Fruit fly (Drosophila melanogaster) whole organism, wandering third instar larva: Measurements from ENCODE around the gene Ugt303B1.

ENCODE experiments used
- Dif ChIP-seq: fragments of 200-275, 200-300 bp; sonication (Bioruptor generic); optimal IDR thresholded peaks from 2 replicates; lab custom pipeline; 2018; ENCODE audit warnings: missing biosample characterization, missing genetic modification characterization; ENCODE audit not compliant: partially characterized antibody
- Myc ChIP-seq: fragments of >200 bp; optimal IDR thresholded peaks from 2 replicates; lab custom pipeline; 2017
- brk ChIP-seq: fragments of 200-800 bp; sonication (Bioruptor generic); optimal IDR thresholded peaks from 2 replicates; lab custom pipeline; 2016; ENCODE audit warnings: missing biosample characterization, mild to moderate bottlenecking, missing genetic modification characterization
- foxo ChIP-seq, 2 experiments: fragments of 200-800 bp; sonication (Bioruptor generic); optimal IDR thresholded peaks; 2 replicates in 1 of 2; 3 replicates in 1 of 2; lab custom pipeline; 2016 to 2017; ENCODE audit warnings: missing biosample characterization in 2 of 2, missing genetic modification characterization in 2 of 2
- h ChIP-seq: fragments of 200-800 bp; sonication (Bioruptor generic); optimal IDR thresholded peaks from 3 replicates; lab custom pipeline; 2016; ENCODE audit warnings: missing biosample characterization, mild to moderate bottlenecking, missing genetic modification characterization
- lola ChIP-seq: fragments of >200 bp; optimal IDR thresholded peaks from 2 replicates; lab custom pipeline; 2017; ENCODE audit warnings: missing biosample characterization, missing genetic modification characterization
- sage ChIP-seq: fragments of 200-800 bp; sonication (Bioruptor generic); optimal IDR thresholded peaks from 2 replicates; lab custom pipeline; 2016; ENCODE audit warnings: missing biosample characterization, mild to moderate bottlenecking, missing genetic modification characterization

- TF ChIP-seq brk (GFP tag; lab: Kevin White, UChicago) (no peak), lola (GFP tag; lab: Kevin White, UChicago) (no peak), sage (GFP tag; lab: Kevin White, UChicago) (no peak), Dif (GFP tag; lab: Kevin White, UChicago) (no peak), h (GFP tag; lab: Kevin White, UChicago) (no peak), Myc (lab: Kevin White, UChicago) (no peak), foxo (GFP tag; optimal IDR thresholded peaks at IDR 0.05; lab: Kevin White, UChicago) (no peak)
Observed at dm6 chr3R:23507376-23507775, 29.1 kb downstream of the Ugt303B1 start, which contains the start of gene CG34289.
